Worm (Caenorhabditis elegans) whole organism, midembryonic: ENCODE results near the gene smc-6.

Experiments
- T22C8.4 ChIP-seq: fragments of 200-800 bp; sonication (Bioruptor generic); IDR thresholded peaks from 2 replicates; pipeline ENCODE4 v1.3.6; 2022; ENCODE audit warnings: missing genetic modification characterization, missing compliant biosample characterization
- cog-1 ChIP-seq: sonication (generic microtip); optimal IDR thresholded peaks from 2 replicates; lab custom pipeline; 2016; ENCODE audit warnings: missing genetic modification characterization, missing compliant biosample characterization
- flt-1 ChIP-seq: fragments of 200-800 bp; sonication (Bioruptor generic); IDR thresholded peaks from 2 replicates; pipeline ENCODE4 v1.3.6; 2022; ENCODE audit warnings: missing genetic modification characterization, missing compliant biosample characterization
- klf-2 ChIP-seq: fragments of 200-800 bp; sonication (Bioruptor generic); conservative IDR thresholded peaks from 2 replicates; pipeline ENCODE4 v1.3.6; 2022; ENCODE audit warnings: missing genetic modification reagents, missing genetic modification characterization, missing compliant biosample characterization
- med-1 ChIP-seq: sonication (generic microtip); optimal IDR thresholded peaks from 2 replicates; lab custom pipeline; 2017; ENCODE audit warnings: missing genetic modification characterization, mild to moderate bottlenecking, missing compliant biosample characterization, antibody characterized with exemption, missing genetic modification reagents; ENCODE audit not compliant: insufficient read depth
- ref-1 ChIP-seq: fragments of 200-800 bp; sonication (Bioruptor generic); conservative IDR thresholded peaks from 2 replicates; pipeline ENCODE4 v1.3.6; 2022; ENCODE audit warnings: missing genetic modification reagents, missing genetic modification characterization, missing compliant biosample characterization
- tab-1 ChIP-seq: fragments of 200-800 bp; sonication (Bioruptor generic); IDR thresholded peaks from 2 replicates; pipeline ENCODE4 v1.3.6; 2022; ENCODE audit warnings: missing genetic modification characterization, missing compliant biosample characterization
- ztf-23 ChIP-seq: fragments of 200-800 bp; sonication (Bioruptor generic); IDR thresholded peaks from 2 replicates; pipeline ENCODE4 v1.3.6; 2022; ENCODE audit warnings: missing genetic modification reagents, missing genetic modification characterization, missing compliant biosample characterization
- ztf-29 ChIP-seq: fragments of 200-800 bp; sonication (Bioruptor generic); IDR thresholded peaks from 2 replicates; pipeline ENCODE4 v1.3.6; 2022; ENCODE audit warnings: missing genetic modification reagents, missing genetic modification characterization, missing compliant biosample characterization

smc-6 gene

DNA sequence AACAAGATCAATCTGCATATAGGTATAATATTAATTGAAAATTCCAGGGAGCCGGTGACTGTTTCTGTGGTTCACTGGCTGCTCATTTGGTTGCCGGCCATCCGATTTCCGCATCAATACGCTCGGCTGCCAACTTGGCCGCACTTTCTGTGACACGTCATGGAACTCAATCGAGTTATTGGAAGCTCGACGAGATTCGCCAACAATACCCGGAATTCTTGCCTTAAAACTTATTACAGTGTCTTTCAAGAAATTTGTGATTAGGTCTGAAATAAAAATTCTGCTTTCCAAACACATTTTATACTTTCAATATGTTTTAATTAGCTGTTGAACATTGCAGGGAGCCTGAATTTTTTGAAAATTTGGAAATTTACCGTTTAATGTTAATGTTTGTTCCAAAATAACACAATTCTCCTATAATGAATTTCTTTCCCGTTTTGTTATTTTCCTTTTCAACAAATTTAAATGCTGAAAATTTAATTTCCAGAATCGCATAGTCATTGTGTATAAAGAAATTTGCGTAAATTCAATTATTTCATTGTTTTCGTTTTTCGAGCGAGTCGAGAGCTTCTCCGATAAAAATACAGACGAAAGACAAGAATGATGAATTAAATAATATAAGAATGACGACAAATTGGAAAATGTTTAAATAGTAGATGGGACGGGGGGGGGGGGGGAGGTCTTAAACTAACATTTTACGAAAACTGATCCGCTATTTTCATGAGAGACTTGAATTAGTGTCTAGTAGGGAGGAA is 35.8 kb downstream of the smc-6 start:
- TF ChIP-seq tab-1 (GFP tag; lab: Robert Waterston, UW) (no peak), flt-1 (GFP tag; lab: Robert Waterston, UW) (no peak), klf-2 (no peak), cog-1 (no peak), ztf-29 (GFP tag; lab: Robert Waterston, UW) (no peak), ref-1 (GFP tag; lab: Robert Waterston, UW) (no peak), ztf-23 (GFP tag; lab: Robert Waterston, UW) (no peak), med-1 (GFP tag; lab: Kevin White, UChicago) (no peak), T22C8.4 (GFP tag; lab: Robert Waterston, UW) (no peak)

DNA sequence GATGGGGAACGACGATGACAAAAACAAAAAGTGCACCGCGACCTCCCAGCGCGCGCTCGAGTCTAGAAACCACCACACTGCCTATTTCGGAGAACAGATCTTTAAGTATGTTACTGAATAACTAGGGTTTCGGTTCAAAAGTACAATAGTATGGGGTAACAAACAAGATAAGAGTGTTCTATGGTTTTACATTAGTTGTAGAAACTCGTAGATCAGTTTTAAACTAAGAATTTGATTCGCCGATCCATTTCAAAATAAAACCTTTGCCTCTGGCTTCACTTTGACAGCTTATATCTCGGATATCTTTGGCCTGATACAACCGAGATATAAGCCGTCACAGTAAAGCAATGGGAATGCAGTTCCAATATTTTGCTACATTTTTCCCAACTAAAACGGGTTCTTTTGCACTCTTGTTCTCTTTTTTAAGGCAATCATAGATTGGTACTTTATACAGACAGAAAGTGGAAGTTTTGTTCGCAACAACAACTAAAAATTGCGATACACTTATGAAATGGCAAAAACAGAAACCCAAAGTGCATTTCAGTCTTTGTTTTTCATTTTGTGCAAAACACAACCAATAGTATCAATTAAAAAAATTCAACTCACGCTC is 37.9 kb downstream of the smc-6 start:
- TF ChIP-seq ztf-23 (GFP tag; lab: Robert Waterston, UW) (0 out of 2 replicates have a peak, but pooled peaks have one; percentile 21), klf-2 (no peak), T22C8.4 (GFP tag; lab: Robert Waterston, UW) (no peak)

DNA sequence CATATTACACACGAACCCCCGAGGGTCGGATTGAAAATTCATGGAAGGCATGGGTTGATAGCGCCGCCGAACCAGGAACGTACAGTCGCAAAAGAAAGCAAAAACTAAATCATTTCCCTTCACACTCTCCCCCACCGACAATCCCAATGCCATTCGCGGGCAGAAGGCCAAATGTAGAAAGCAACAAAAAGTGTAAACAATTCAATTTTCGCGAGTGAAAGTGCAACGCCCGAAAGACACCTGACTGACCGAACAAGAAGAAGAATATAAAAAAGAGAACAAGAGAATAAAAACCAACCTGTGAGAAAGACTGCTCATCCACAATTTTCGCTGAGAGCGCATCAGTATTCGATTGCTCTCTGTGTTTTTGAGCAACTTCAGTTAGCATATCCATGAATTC is 39.2 kb downstream of the smc-6 start:
- TF ChIP-seq klf-2 (no peak), ref-1 (GFP tag; lab: Robert Waterston, UW) (no peak), T22C8.4 (GFP tag; lab: Robert Waterston, UW) (no peak), flt-1 (GFP tag; lab: Robert Waterston, UW) (peak; percentile 29; the same call in 1 of the 2 replicates)

DNA sequence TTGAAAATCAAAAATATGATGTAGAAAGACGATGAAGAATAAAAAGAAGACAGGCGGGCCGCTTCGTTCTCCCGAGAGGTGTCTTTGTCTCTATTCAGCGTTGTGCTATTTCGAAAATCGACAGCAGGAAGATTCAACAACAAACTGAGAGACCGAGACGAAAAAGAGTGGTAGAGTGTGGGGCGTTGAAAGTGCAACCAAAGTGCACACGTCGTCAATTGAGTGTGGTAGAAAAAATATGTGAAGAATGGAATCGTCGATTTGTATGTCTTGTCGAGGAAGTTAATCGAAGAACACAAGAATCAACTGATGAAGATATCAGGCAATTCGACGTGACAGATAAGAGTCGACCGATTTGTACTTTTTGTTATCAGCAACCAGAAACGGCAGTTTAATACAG is 40.7 kb downstream of the smc-6 start:
- TF ChIP-seq ref-1 (GFP tag; lab: Robert Waterston, UW) (no peak), klf-2 (no peak), flt-1 (GFP tag; lab: Robert Waterston, UW) (no peak), ztf-23 (GFP tag; lab: Robert Waterston, UW) (no peak), cog-1 (no peak), med-1 (GFP tag; lab: Kevin White, UChicago) (no peak), tab-1 (GFP tag; lab: Robert Waterston, UW) (no peak), ztf-29 (GFP tag; lab: Robert Waterston, UW) (no peak), T22C8.4 (GFP tag; lab: Robert Waterston, UW) (no peak)

DNA sequence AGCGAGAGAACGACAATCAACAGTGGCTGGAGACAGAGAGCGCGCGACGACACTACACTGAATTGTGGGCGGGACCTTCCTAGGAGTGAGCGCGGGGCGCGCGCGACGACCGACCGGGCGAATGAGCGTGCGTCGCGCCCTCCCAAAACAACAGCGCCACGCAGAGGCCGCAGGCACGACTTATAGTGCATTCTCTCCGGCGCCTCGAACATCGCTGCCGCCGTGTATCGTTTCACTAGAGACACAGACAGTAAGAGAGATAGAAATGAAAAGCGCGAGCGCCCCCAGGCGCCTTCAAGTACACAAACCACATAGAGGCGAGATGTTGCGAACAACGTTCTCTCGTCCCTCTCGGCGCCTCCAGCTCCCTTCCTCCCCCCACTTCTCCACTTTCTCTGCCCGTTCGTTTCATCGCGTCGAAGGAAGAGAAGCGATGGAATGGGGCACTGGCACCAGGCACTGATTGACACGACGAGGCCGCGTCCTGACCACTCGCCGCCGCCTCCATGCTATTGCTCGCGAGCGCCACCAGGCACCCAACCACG is 41.5 kb downstream of the smc-6 start:
- TF ChIP-seq flt-1 (GFP tag; lab: Robert Waterston, UW) (peak; percentile 33; the same call in 1 of the 2 replicates), tab-1 (GFP tag; lab: Robert Waterston, UW) (no peak), cog-1 (no peak)

DNA sequence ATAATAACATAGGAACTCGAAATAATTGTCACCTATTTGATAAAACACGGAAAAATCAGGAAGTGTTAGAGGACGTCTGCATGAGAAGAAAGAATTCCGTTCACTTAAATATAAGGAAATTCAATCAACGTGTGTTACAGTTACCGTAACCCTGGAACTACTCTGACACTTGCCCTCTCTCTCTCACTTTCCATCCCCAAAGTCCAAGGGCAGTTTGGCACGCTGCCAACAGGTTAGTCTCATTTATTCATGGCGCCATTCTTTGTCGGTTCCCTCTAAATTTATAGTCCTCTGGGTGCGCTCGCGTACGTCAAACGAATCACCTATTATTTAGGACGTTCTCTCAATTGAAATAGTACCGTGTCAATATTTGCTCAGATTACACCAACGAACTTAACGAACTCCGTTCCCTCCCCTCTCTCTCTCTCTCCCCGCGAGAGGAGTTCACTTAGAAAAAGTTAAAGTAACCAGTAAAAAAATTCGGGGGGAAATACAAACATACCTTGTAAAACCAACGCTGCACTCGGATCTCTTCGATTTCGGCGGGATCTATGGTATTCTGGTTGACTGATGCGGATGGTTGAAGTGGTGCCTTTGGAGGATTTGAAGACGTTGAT is 42.2 kb downstream of the smc-6 start:
- TF ChIP-seq cog-1 (no peak), klf-2 (no peak), ztf-29 (GFP tag; lab: Robert Waterston, UW) (no peak), tab-1 (GFP tag; lab: Robert Waterston, UW) (no peak), flt-1 (GFP tag; lab: Robert Waterston, UW) (no peak), med-1 (GFP tag; lab: Kevin White, UChicago) (no peak), T22C8.4 (GFP tag; lab: Robert Waterston, UW) (no peak), ref-1 (GFP tag; lab: Robert Waterston, UW) (no peak), ztf-23 (GFP tag; lab: Robert Waterston, UW) (no peak)

DNA sequence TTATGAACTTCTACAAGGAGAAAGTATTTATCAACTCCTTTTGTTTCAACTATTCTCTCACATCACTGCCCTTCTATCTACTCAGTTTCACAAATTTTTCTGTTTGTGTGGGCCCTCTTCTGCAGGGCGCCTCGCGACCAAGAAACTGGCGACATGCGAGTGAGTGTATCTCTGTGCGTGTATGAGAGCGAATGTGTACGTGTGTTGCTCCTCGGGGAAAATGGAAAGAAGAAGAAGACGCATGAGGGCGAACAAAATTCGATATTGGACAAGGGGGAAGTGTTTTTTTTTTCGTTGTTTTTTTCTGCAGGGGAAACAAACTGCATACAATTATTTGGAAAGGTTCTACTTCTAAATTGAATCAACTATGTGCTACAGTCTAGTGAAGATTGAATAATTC is 43.1 kb downstream of the smc-6 start:
- TF ChIP-seq ref-1 (GFP tag; lab: Robert Waterston, UW) (no peak), ztf-29 (GFP tag; lab: Robert Waterston, UW) (no peak), ztf-23 (GFP tag; lab: Robert Waterston, UW) (no peak), T22C8.4 (GFP tag; lab: Robert Waterston, UW) (no peak), tab-1 (GFP tag; lab: Robert Waterston, UW) (no peak), cog-1 (no peak), klf-2 (no peak), flt-1 (GFP tag; lab: Robert Waterston, UW) (no peak), med-1 (GFP tag; lab: Kevin White, UChicago) (no peak)

DNA sequence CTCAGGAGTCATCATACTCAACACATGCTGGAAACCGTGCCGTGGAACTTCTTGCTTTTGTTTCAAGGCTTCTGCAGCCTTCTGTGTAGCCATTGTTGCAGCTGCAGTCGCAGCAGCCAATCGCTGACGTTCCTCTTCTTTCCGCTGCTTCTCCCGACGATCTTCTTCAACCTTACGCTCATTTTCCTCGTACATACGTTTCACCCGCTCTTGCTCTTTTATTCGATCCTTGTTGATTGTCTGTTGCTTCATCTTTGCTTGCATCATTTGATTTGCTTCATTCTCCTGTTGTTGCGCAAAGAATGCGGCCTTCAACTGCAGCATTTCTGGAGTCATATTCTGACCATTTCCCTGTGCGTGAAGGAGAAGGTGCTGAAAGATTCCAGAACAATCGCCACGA is 44.1 kb downstream of the smc-6 start:
- TF ChIP-seq med-1 (GFP tag; lab: Kevin White, UChicago) = no peak
- no peak for TF ChIP-seq flt-1 (GFP tag; lab: Robert Waterston, UW)
- no peak for TF ChIP-seq tab-1 (GFP tag; lab: Robert Waterston, UW)
- TF ChIP-seq cog-1 = no peak
- TF ChIP-seq ztf-29 (GFP tag; lab: Robert Waterston, UW) = no peak
- TF ChIP-seq klf-2 = no peak
- TF ChIP-seq T22C8.4 (GFP tag; lab: Robert Waterston, UW) = no peak
- TF ChIP-seq ztf-23 (GFP tag; lab: Robert Waterston, UW) = no peak
- no peak for TF ChIP-seq ref-1 (GFP tag; lab: Robert Waterston, UW)

DNA sequence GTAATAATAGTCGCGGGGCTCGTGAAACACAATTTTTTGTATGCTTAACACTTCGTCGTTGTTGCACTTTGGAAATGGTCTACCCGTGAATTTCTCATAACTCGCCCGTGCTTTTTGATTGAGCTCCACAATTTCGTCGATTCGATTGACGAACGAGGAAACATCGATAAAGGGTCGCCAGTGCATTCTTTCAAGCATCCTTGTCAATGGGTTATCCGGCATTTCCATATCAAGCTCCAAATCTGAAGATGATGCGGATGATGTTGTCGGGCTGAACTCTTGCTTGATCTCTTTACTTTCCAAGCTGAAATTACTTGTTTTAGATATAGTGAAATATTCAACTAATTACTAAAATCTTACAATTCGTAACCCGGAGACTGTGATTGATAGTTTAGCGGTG is 49.4 kb downstream of the smc-6 start:
- TF ChIP-seq ztf-29 (GFP tag; lab: Robert Waterston, UW) = no peak
- TF ChIP-seq tab-1 (GFP tag; lab: Robert Waterston, UW) = no peak
- TF ChIP-seq flt-1 (GFP tag; lab: Robert Waterston, UW) = no peak
- no peak for TF ChIP-seq T22C8.4 (GFP tag; lab: Robert Waterston, UW)
- no peak for TF ChIP-seq ref-1 (GFP tag; lab: Robert Waterston, UW)
- TF ChIP-seq med-1 (GFP tag; lab: Kevin White, UChicago) = no peak
- TF ChIP-seq ztf-23 (GFP tag; lab: Robert Waterston, UW) = no peak
- TF ChIP-seq cog-1 = no peak
- no peak for TF ChIP-seq klf-2
